Worm (Caenorhabditis elegans): ENCODE data around the gene Y110A2AL.10.

Gene Y110A2AL.10

ce11 chrII:2884810-2885209, 13.1 kb upstream of the Y110A2AL.10 start, which contains the start of gene pigw-1:
Gene pigw-1 (minus strand): TSS chrII:2884910.
- TF ChIP-seq F26F4.8 (GFP tag; conservative IDR thresholded peaks at IDR 0.05) (no peak), Y5F2A.4 (GFP tag; optimal IDR thresholded peaks at IDR 0.05) (no peak), ces-1 (GFP tag; optimal IDR thresholded peaks at IDR 0.05) (no peak), pqm-1 (tag; optimal IDR thresholded peaks at IDR 0.05) (no peak), cey-2 (tag; optimal IDR thresholded peaks at IDR 0.05; ENCODE audit: borderline replicate concordance, insufficient read depth) (no peak), lin-15B (tag; optimal IDR thresholded peaks at IDR 0.05) (no peak), nhr-48 (tag; optimal IDR thresholded peaks at IDR 0.05) (no peak), dmd-9 (GFP tag; IDR thresholded peaks at IDR 0.05) (no peak), mxl-3 (GFP tag; optimal IDR thresholded peaks at IDR 0.05) (no peak), daf-19 (GFP tag; conservative IDR thresholded peaks at IDR 0.05) (no peak), unc-130 (GFP tag; optimal IDR thresholded peaks at IDR 0.05) (no peak), ztf-7 (tag; optimal IDR thresholded peaks at IDR 0.05) (no peak)

- no peak for TF ChIP-seq hif-1 (tag; optimal IDR thresholded peaks at IDR 0.05)
- TF ChIP-seq lim-7 (GFP tag; IDR thresholded peaks at IDR 0.05) = peak; percentile 10; the same call in 1 of the 2 replicates
- TF ChIP-seq lin-38 (GFP tag; IDR thresholded peaks at IDR 0.05) = 0 out of 2 replicates have a peak, but pooled peaks have one; percentile 7
- TF ChIP-seq zfp-2 (tag; optimal IDR thresholded peaks at IDR 0.05) = no peak
- TF ChIP-seq set-16 (GFP tag; IDR thresholded peaks at IDR 0.05) = peak; percentile 54
- no peak for TF ChIP-seq nhr-102 (tag; optimal IDR thresholded peaks at IDR 0.05)
- no peak for TF ChIP-seq ceh-44 (GFP tag; IDR thresholded peaks at IDR 0.05)
- TF ChIP-seq zip-11 (GFP tag; IDR thresholded peaks at IDR 0.05) = no peak
- no peak for TF ChIP-seq T26A8.4 (GFP tag; IDR thresholded peaks at IDR 0.05)
- TF ChIP-seq spr-3 (GFP tag; optimal IDR thresholded peaks at IDR 0.05) = no peak
- TF ChIP-seq zfp-3 (GFP tag; conservative IDR thresholded peaks at IDR 0.05) = no peak
- TF ChIP-seq nhr-77 (tag; optimal IDR thresholded peaks at IDR 0.05) = no peak
- TF ChIP-seq aly-2 (tag; optimal IDR thresholded peaks at IDR 0.05) = no peak
- TF ChIP-seq lin-39 (tag; optimal IDR thresholded peaks at IDR 0.05) = no peak
- TF ChIP-seq spr-1 (tag; optimal IDR thresholded peaks at IDR 0.05) = no peak
- no peak for TF ChIP-seq lin-1 (GFP tag; IDR thresholded peaks at IDR 0.05)
- no peak for TF ChIP-seq pqm-1 (tag; optimal IDR thresholded peaks at IDR 0.05)
- TF ChIP-seq dmd-6 (GFP tag; IDR thresholded peaks at IDR 0.05) = no peak
- TF ChIP-seq saeg-2 (GFP tag; IDR thresholded peaks at IDR 0.05) = no peak
- no peak for TF ChIP-seq ceh-28 (tag; optimal IDR thresholded peaks at IDR 0.05)
- no peak for TF ChIP-seq F44E2.7 (GFP tag; IDR thresholded peaks at IDR 0.05)
- TF ChIP-seq R02D3.7 (tag; optimal IDR thresholded peaks at IDR 0.05) = no peak
- no peak for TF ChIP-seq hmg-1.1 (GFP tag; IDR thresholded peaks at IDR 0.05)
- no peak for TF ChIP-seq daf-16 (GFP tag; optimal IDR thresholded peaks at IDR 0.05)
- no peak for TF ChIP-seq daf-16 (tag; optimal IDR thresholded peaks at IDR 0.05)
Observed at ce11 chrII:2881088-2881487, 9.4 kb upstream of the Y110A2AL.10 start.

- TF ChIP-seq aha-1 (tag) (peak; percentile 92), zfp-2 (tag; optimal IDR thresholded peaks at IDR 0.05) (no peak)
Observed at ce11 chrII:2878909-2879308, 7.2 kb upstream of the Y110A2AL.10 start.

ce11 chrII:2874801-2875200, 3.1 kb upstream of the Y110A2AL.10 start, which contains the start of gene Y110A2AL.1:
Gene Y110A2AL.1 (plus strand): TSS chrII:2875101.
- TF ChIP-seq Y75B8A.6 (GFP tag; IDR thresholded peaks at IDR 0.05) = no peak
- TF ChIP-seq mxl-2 (GFP tag; conservative IDR thresholded peaks at IDR 0.05) = no peak
- TF ChIP-seq ctbp-1 (GFP tag; IDR thresholded peaks at IDR 0.05) = no peak
- no peak for TF ChIP-seq nhr-48 (tag; optimal IDR thresholded peaks at IDR 0.05)
- no peak for TF ChIP-seq hlh-30 (tag; optimal IDR thresholded peaks at IDR 0.05; ENCODE audit: insufficient read depth)
- no peak for TF ChIP-seq egl-43 (GFP tag; IDR thresholded peaks at IDR 0.05)
- TF ChIP-seq attf-4 (tag; optimal IDR thresholded peaks at IDR 0.05) = no peak
- TF ChIP-seq saeg-2 (GFP tag; IDR thresholded peaks at IDR 0.05) = no peak
- no peak for TF ChIP-seq T26A8.4 (GFP tag; IDR thresholded peaks at IDR 0.05)
- no peak for TF ChIP-seq nhr-237 (tag; optimal IDR thresholded peaks at IDR 0.05)
- no peak for TF ChIP-seq nhr-42 (GFP tag; IDR thresholded peaks at IDR 0.05)
- no peak for TF ChIP-seq unc-62 (GFP tag; optimal IDR thresholded peaks at IDR 0.05 in 1 of 2)
- TF ChIP-seq unc-62 (tag; optimal IDR thresholded peaks at IDR 0.05) = no peak
- no peak for TF ChIP-seq mes-2 (tag; optimal IDR thresholded peaks at IDR 0.05; ENCODE audit: poor library complexity, severe bottlenecking)

All from whole organism, L4 larva.